Fruit fly (Drosophila melanogaster) whole organism, adult: ENCODE data around the gene CG34056.
"Not testable (repeated sequence)": the region's sequence is repeated elsewhere in the genome, so short reads cannot be mapped to it uniquely, and the experiment has no call there.

Experiments
- CG11617 ChIP-seq: fragments of 200-800 bp; sonication (Bioruptor generic); optimal IDR thresholded peaks from 2 replicates; lab custom pipeline; 2017; ENCODE audit warnings: mild to moderate bottlenecking, missing biosample characterization, missing genetic modification reagents, missing genetic modification characterization
- CG12768 ChIP-seq: fragments of 200-800 bp; sonication (Bioruptor generic); optimal IDR thresholded peaks from 2 replicates; lab custom pipeline; 2017; ENCODE audit warnings: missing biosample characterization, missing genetic modification characterization, mild to moderate bottlenecking, moderate library complexity, missing genetic modification reagents
- CG14711 ChIP-seq: fragments of 200-800 bp; sonication (Bioruptor generic); optimal IDR thresholded peaks from 2 replicates; lab custom pipeline; 2018; ENCODE audit warnings: missing biosample characterization, mild to moderate bottlenecking, missing genetic modification characterization, moderate library complexity
- CG1620 ChIP-seq: fragments of 200-800 bp; sonication (Bioruptor generic); optimal IDR thresholded peaks from 2 replicates; lab custom pipeline; 2016; ENCODE audit warnings: missing biosample characterization, missing genetic modification characterization
- CG33017 ChIP-seq: fragments of 200-800 bp; sonication (Bioruptor generic); optimal IDR thresholded peaks from 2 replicates; lab custom pipeline; 2018; ENCODE audit warnings: missing biosample characterization, mild to moderate bottlenecking, missing genetic modification characterization, moderate library complexity
- CG5204 ChIP-seq: fragments of 200-800 bp; sonication (Bioruptor generic); optimal IDR thresholded peaks from 2 replicates; lab custom pipeline; 2016; ENCODE audit warnings: missing biosample characterization, missing genetic modification characterization
- CG7045 ChIP-seq: fragments of 200-800 bp; sonication (Bioruptor generic); optimal IDR thresholded peaks from 2 replicates; lab custom pipeline; 2017; ENCODE audit warnings: missing biosample characterization, mild to moderate bottlenecking, missing genetic modification characterization
- CG7101 ChIP-seq: fragments of 200-800 bp; sonication (Bioruptor generic); optimal IDR thresholded peaks from 2 replicates; lab custom pipeline; 2018; ENCODE audit warnings: missing biosample characterization, mild to moderate bottlenecking, missing genetic modification characterization, moderate library complexity
- Clk ChIP-seq: fragments of 200-800 bp; sonication (Bioruptor generic); optimal IDR thresholded peaks from 2 replicates; lab custom pipeline; 2017; ENCODE audit warnings: missing biosample characterization, missing genetic modification characterization
- Crg-1 ChIP-seq: fragments of 200-800 bp; sonication (Bioruptor generic); optimal IDR thresholded peaks from 2 replicates; lab custom pipeline; 2016; ENCODE audit warnings: missing biosample characterization, missing genetic modification characterization
- Hr96 ChIP-seq: fragments of 200-800 bp; sonication (Bioruptor generic); optimal IDR thresholded peaks from 2 replicates; lab custom pipeline; 2016; ENCODE audit warnings: missing biosample characterization, missing genetic modification characterization
- Mnt ChIP-seq: fragments of 200-800 bp; sonication (Bioruptor generic); optimal IDR thresholded peaks from 2 replicates; lab custom pipeline; 2016; ENCODE audit warnings: missing biosample characterization, mild to moderate bottlenecking, missing genetic modification characterization
- bab1 ChIP-seq: fragments of 200-800 bp; sonication (Bioruptor generic); optimal IDR thresholded peaks from 3 replicates; lab custom pipeline; 2019; ENCODE audit warnings: missing biosample characterization, mild to moderate bottlenecking, missing genetic modification characterization, moderate library complexity
- cic ChIP-seq: fragments of 200-800 bp; sonication (Bioruptor generic); optimal IDR thresholded peaks from 2 replicates; lab custom pipeline; 2017; ENCODE audit warnings: missing biosample characterization, mild to moderate bottlenecking, missing genetic modification characterization, moderate library complexity
- cnc ChIP-seq, 2 experiments: fragments of >200 bp; optimal IDR thresholded peaks; 2 replicates each; lab custom pipeline; 2017
- kay ChIP-seq: fragments of 200-800 bp; sonication (Bioruptor generic); peaks from one replicate; lab custom pipeline; 2016; ENCODE audit warnings: missing biosample characterization, missing genetic modification characterization, borderline replicate concordance
- ovo ChIP-seq: fragments of 200-800 bp; sonication (Bioruptor generic); optimal IDR thresholded peaks from 2 replicates; lab custom pipeline; 2016; ENCODE audit warnings: missing biosample characterization, missing genetic modification characterization
- pad ChIP-seq: fragments of 200-800 bp; sonication (Bioruptor generic); optimal IDR thresholded peaks from 3 replicates; lab custom pipeline; 2017; ENCODE audit warnings: missing biosample characterization, missing genetic modification characterization, mild to moderate bottlenecking, moderate library complexity, missing genetic modification reagents
- tj ChIP-seq: fragments of 200-800 bp; sonication (Bioruptor generic); optimal IDR thresholded peaks from 3 replicates; lab custom pipeline; 2017; ENCODE audit warnings: missing biosample characterization, mild to moderate bottlenecking, missing genetic modification characterization, moderate library complexity
- toe ChIP-seq: fragments of 200-800 bp; sonication (Bioruptor generic); optimal IDR thresholded peaks from 2 replicates; lab custom pipeline; 2016; ENCODE audit warnings: missing biosample characterization, missing genetic modification characterization

The CG34056 gene

DNA sequence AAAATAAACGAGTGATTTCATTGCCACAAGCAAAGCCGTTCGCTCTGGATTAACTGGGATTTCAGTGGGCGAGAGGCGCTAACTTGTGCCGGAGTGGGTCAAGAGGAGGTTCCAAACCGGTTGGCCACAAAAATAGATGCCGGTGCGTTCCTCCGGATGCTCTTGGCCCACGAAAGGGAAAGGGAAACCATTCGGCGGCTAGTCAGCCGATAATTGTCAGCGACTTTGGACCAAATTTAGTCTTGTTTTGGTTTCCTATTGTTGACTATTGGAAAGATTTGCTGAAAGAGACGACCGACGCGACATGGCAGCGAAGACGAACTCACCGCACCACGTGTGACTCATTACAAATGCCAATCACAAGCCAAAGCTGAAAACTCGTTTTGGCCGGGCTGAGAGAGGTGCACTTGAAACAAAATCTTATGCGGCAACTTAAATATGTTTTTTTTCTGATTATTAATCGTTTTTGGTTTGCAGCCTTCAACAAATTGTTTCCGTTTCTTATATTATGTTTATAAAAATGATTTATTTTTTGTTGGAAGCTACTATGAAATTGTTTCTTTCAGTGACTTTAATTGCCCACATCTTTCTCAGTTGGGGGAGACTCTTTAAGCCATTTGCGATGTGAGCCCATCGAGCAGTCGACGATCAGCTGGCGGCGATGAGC, at the start of gene CG34056:
CG34056 (plus strand) TSS at position 638 of the 667 bp plus-strand sequence.
- TF ChIP-seq Clk, result peak; percentile 64
- TF ChIP-seq CG7101 (tag; lab: Kevin White, UChicago), result peak; percentile 79
- TF ChIP-seq CG7045 (GFP tag; lab: Kevin White, UChicago), result peak; percentile 90
- no peak for TF ChIP-seq CG11617 (GFP tag; lab: Kevin White, UChicago)
- TF ChIP-seq tj, result peak; percentile 4
- peak; percentile 88 for TF ChIP-seq CG33017 (tag; lab: Kevin White, UChicago)
- TF ChIP-seq CG14711 (tag; lab: Kevin White, UChicago), result peak; percentile 80
- TF ChIP-seq kay (GFP tag; lab: Kevin White, UChicago), result peak; percentile 97
- peak; percentile 69 for TF ChIP-seq CG5204 (GFP tag; lab: Kevin White, UChicago)
- no peak for TF ChIP-seq CG1620 (GFP tag; lab: Kevin White, UChicago)
- peak; percentile 71 for TF ChIP-seq bab1 (GFP tag; lab: Kevin White, UChicago)
- no peak for TF ChIP-seq cic (GFP tag; lab: Kevin White, UChicago)
- TF ChIP-seq CG12768 (GFP tag; lab: Kevin White, UChicago), result peak; percentile 90
- TF ChIP-seq pad (GFP tag; lab: Kevin White, UChicago), result peak; percentile 34
- no peak for TF ChIP-seq cnc (optimal IDR thresholded peaks at IDR 0.05; lab: Kevin White, UChicago)
- TF ChIP-seq Hr96, result peak; percentile 63
- TF ChIP-seq toe (GFP tag; lab: Kevin White, UChicago), result peak; percentile 81

DNA sequence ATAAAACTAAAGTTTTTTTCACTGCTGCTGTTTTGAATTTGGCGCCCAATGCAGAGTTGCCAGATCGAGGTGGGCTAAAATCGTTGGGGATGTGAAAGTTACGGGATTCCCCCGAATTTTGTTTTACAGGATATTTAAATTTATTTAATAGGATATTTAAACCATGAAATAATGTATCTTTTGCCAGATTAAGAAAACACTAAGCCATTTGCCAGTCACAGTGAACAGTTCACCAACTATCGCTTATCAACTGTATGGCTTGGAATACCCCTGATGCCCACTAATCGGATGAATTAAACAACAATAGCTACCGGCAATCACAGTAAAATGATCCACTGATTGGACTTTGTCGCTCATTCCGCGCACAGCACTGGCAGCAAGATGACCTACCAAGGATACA, 44.7 kb upstream of the CG34056 start, which contains the start of gene Dci:
Dci (plus strand) TSS at position 286 of the 400 bp plus-strand sequence.
- TF ChIP-seq CG7101 (tag; lab: Kevin White, UChicago) (peak; percentile 38), toe (GFP tag; lab: Kevin White, UChicago) (peak; percentile 92), kay (GFP tag; lab: Kevin White, UChicago) (peak; percentile 77), cnc (optimal IDR thresholded peaks at IDR 0.05; lab: Kevin White, UChicago) (no peak), Mnt (peak; percentile 48), cic (GFP tag; lab: Kevin White, UChicago) (no peak), CG5204 (GFP tag; lab: Kevin White, UChicago) (peak; percentile 74), pad (GFP tag; lab: Kevin White, UChicago) (peak; percentile 14), CG1620 (GFP tag; lab: Kevin White, UChicago) (peak; percentile 73), Clk (no peak), CG14711 (tag; lab: Kevin White, UChicago) (peak; percentile 71), CG11617 (GFP tag; lab: Kevin White, UChicago) (peak; percentile 49), CG7045 (GFP tag; lab: Kevin White, UChicago) (no peak), Hr96 (peak; percentile 78), tj (peak; percentile 31), ovo (peak; percentile 52), Crg-1 (GFP tag; lab: Kevin White, UChicago) (peak; percentile 24), bab1 (GFP tag; lab: Kevin White, UChicago) (peak; percentile 65), CG12768 (GFP tag; lab: Kevin White, UChicago) (peak; percentile 56), CG33017 (tag; lab: Kevin White, UChicago) (peak; percentile 13)

DNA sequence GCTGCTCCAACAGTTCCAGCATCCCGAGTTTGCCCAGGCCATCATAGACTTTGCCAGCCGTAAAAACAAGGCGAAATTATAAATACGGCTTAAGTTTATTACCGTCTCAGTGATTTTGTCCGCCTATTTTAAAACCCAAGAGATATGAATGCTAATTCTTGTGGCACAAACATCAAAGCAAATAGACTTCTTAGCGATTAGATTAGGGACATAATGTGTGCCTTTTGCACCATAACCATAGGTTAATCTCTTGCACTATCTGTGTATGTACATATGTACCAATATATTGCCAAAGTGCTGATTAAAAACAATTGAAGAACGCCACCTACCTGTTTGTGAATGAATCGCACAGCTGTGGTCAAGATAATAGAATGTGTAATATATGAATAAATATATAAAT, 43.5 kb upstream of the CG34056 start:
- TF ChIP-seq CG11617 (GFP tag; lab: Kevin White, UChicago), result no peak

DNA sequence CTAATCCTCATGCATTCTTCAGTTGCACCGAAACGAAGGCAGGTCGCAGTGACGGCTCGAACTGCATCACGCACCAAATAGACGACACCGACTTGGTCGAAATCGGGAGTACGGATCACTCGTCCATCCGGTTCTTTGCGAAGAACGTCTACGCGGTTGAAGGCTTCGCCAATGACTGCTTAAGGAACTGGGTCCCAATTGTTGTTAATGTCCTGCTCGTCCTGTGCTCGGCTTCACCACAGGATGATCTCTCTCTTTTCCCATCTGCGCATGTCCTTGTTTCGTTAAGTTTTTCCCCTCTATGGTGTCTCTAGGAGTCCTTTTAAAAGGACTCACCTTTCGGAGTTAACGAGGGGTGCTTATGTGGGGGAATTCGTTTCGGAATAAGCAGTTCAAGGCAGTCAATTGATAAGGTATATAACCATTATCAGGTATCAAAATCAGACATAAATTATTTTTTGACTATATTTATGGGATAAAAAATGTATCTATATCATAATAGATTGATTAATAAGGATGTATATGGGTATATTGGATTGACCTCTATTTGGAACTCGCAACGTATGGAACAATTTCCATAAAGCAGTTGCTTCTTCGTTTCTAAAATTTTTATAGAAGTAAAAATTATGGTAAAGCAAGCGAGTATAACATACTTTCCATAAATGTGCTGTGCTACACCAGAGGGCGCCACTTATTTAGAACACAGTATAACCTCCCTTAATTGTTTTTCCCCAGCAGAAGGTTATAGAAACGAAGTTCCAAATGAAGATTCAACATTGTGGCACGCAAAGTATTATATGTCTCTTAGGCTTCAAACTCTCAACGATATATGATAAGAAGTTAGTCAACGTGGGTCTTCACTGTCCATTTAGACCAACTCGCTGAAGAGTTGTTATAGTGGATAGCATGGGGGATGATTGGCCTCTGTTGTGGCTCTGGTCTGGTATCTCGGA, 38.4 kb upstream of the CG34056 start, which contains the start of gene dpr20:
dpr20 (minus strand) TSS at position 186 of the 953 bp plus-strand sequence.
- TF ChIP-seq Crg-1 (GFP tag; lab: Kevin White, UChicago) (no peak), Clk (peak; percentile 82), toe (GFP tag; lab: Kevin White, UChicago) (peak; percentile 93), tj (no peak), cic (GFP tag; lab: Kevin White, UChicago) (no peak), pad (GFP tag; lab: Kevin White, UChicago) (peak; percentile 92), bab1 (GFP tag; lab: Kevin White, UChicago) (no peak), CG5204 (GFP tag; lab: Kevin White, UChicago) (peak; percentile 84), CG7045 (GFP tag; lab: Kevin White, UChicago) (peak; percentile 83), Hr96 (peak; percentile 88), Mnt (peak; percentile 8), cnc (optimal IDR thresholded peaks at IDR 0.05; lab: Kevin White, UChicago) (no peak), CG7101 (tag; lab: Kevin White, UChicago) (peak; percentile 85), ovo (no peak), CG33017 (tag; lab: Kevin White, UChicago) (peak; percentile 87), CG12768 (GFP tag; lab: Kevin White, UChicago) (peak; percentile 91), CG14711 (tag; lab: Kevin White, UChicago) (peak; percentile 81), CG11617 (GFP tag; lab: Kevin White, UChicago) (peak; percentile 10)

DNA sequence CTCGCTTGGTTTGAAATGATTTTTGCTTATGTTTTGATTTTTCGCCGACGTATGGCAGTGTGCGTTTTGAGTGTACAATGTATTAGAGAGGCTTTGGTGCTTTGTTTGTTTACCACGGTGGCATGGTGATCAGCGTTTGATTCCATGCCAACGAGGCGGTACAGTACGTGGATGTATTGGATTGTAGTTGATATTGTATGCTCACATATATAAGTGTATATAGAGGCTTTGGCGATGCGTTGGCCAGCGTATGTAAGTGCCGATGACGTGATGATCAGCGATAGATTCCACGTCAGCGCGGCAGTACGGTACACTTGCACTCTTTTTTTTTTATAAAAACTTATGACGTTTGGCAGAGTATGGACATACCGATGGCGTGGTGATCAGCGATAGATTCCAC, 30.7 kb upstream of the CG34056 start, which contains the start of gene CG12502:
CG12502 (plus strand) TSS at position 301 of the 400 bp plus-strand sequence.
- TF ChIP-seq CG11617, bab1, CG5204 (GFP tag; lab: Kevin White, UChicago): not testable (repeated sequence)
